Fruit fly (Drosophila melanogaster): Measurements from ENCODE around the gene ppk21.
A peak's percentile ranks its signal among the peaks of the same experiment; 100 is the strongest.

The ppk21 gene

dm6 chr3R:29625883-29626282 lies 38.7 kb upstream of the ppk21 start (continued):
- peak; percentile 58 for TF ChIP-seq CG11504 (tag; optimal IDR thresholded peaks at IDR 0.05)
- TF ChIP-seq nerfin-1 (tag; optimal IDR thresholded peaks at IDR 0.05), result peak; percentile 1
- TF ChIP-seq chinmo (GFP tag; IDR thresholded peaks at IDR 0.05; ENCODE audit: partially characterized antibody), result no peak
- TF ChIP-seq CoRest (tag; optimal IDR thresholded peaks at IDR 0.05), result peak; percentile 25
- peak; percentile 26; the same call in 1 of the 2 replicates for TF ChIP-seq CG14667 (GFP tag; IDR thresholded peaks at IDR 0.05)
- TF ChIP-seq tap (tag; optimal IDR thresholded peaks at IDR 0.05), result peak; percentile 21
- no peak for TF ChIP-seq gsb (GFP tag; IDR thresholded peaks at IDR 0.05)
- peak; percentile 0 for TF ChIP-seq nmo (GFP tag; optimal IDR thresholded peaks at IDR 0.05)
- TF ChIP-seq jing (GFP tag; optimal IDR thresholded peaks at IDR 0.05), result no peak
- TF ChIP-seq Rx (GFP tag; IDR thresholded peaks at IDR 0.05), result 0 out of 2 replicates have a peak, but pooled peaks have one; percentile 13
- TF ChIP-seq Fer2 (tag; optimal IDR thresholded peaks at IDR 0.05), result no peak
- peak; percentile 48; the same call in 1 of the 2 replicates for TF ChIP-seq slbo (GFP tag; IDR thresholded peaks at IDR 0.05)
- TF ChIP-seq CG6689 (GFP tag; IDR thresholded peaks at IDR 0.05), result peak; percentile 47; the same call in 1 of the 2 replicates
- TF ChIP-seq Meics (GFP tag; optimal IDR thresholded peaks at IDR 0.05), result peak; percentile 53
- no peak for TF ChIP-seq nerfin-2 (GFP tag; IDR thresholded peaks at IDR 0.05; ENCODE audit: partially characterized antibody)

- TF ChIP-seq CG12155 (GFP tag; optimal IDR thresholded peaks at IDR 0.05), result no peak
- TF ChIP-seq Elba2 (GFP tag; optimal IDR thresholded peaks at IDR 0.05), result no peak
- TF ChIP-seq Vsx1 (GFP tag; optimal IDR thresholded peaks at IDR 0.05), result no peak
- TF ChIP-seq trem (tag; optimal IDR thresholded peaks at IDR 0.05), result no peak
- TF ChIP-seq CG31224 (GFP tag; IDR thresholded peaks at IDR 0.05), result no peak
- peak; percentile 9 for TF ChIP-seq Asciz (GFP tag; optimal IDR thresholded peaks at IDR 0.05)
- TF ChIP-seq Abd-B (GFP tag; optimal IDR thresholded peaks at IDR 0.05), result no peak
- no peak for TF ChIP-seq Atf3 (GFP tag; optimal IDR thresholded peaks at IDR 0.05)
- no peak for TF ChIP-seq CG17186 (GFP tag; optimal IDR thresholded peaks at IDR 0.05)
- TF ChIP-seq CG4854 (GFP tag; optimal IDR thresholded peaks at IDR 0.05), result no peak
- TF ChIP-seq CG13894 (tag; optimal IDR thresholded peaks at IDR 0.05), result no peak
- TF ChIP-seq insv (GFP tag; optimal IDR thresholded peaks at IDR 0.05), result no peak
- no peak for TF ChIP-seq CG8290 (GFP tag; optimal IDR thresholded peaks at IDR 0.05)
- peak in 1 of 2 experiments; percentile 41 for TF ChIP-seq CG8290 (tag; optimal IDR thresholded peaks at IDR 0.05)
- TF ChIP-seq Bdp1 (GFP tag; optimal IDR thresholded peaks at IDR 0.05), result no peak
- TF ChIP-seq CG18476 (GFP tag; optimal IDR thresholded peaks at IDR 0.05), result no peak
- TF ChIP-seq nau (GFP tag; optimal IDR thresholded peaks at IDR 0.05), result no peak
- TF ChIP-seq Hr78 (GFP tag; optimal IDR thresholded peaks at IDR 0.05), result no peak
- no peak for TF ChIP-seq CG14050 (GFP tag; IDR thresholded peaks at IDR 0.05)
- peak; percentile 29; the same call in 1 of the 2 replicates for TF ChIP-seq E2f1 (GFP tag; IDR thresholded peaks at IDR 0.05)
- peak; percentile 35 for TF ChIP-seq Oli (tag; optimal IDR thresholded peaks at IDR 0.05)
- TF ChIP-seq ttk (GFP tag; IDR thresholded peaks at IDR 0.05), result peak; percentile 39; the same call in 1 of the 2 replicates
- peak; percentile 2 for TF ChIP-seq Mad (GFP tag; optimal IDR thresholded peaks at IDR 0.05)
- TF ChIP-seq slou (GFP tag; optimal IDR thresholded peaks at IDR 0.05), result no peak
- no peak for TF ChIP-seq pfk (GFP tag; optimal IDR thresholded peaks at IDR 0.05)
- peak; percentile 58; the same call in 1 of the 3 replicates for TF ChIP-seq ci (GFP tag; IDR thresholded peaks at IDR 0.05)
- TF ChIP-seq CG7928 (GFP tag; optimal IDR thresholded peaks at IDR 0.05), result no peak
- TF ChIP-seq CG15073 (GFP tag; optimal IDR thresholded peaks at IDR 0.05), result no peak
- TF ChIP-seq ssp (GFP tag; IDR thresholded peaks at IDR 0.05), result no peak; the same call in 1 of the 2 replicates
- TF ChIP-seq CG8765 (GFP tag; IDR thresholded peaks at IDR 0.05), result no peak
- TF ChIP-seq CG1647 (GFP tag; optimal IDR thresholded peaks at IDR 0.05), result no peak
- TF ChIP-seq CG33557 (GFP tag; optimal IDR thresholded peaks at IDR 0.05), result no peak
- no peak for TF ChIP-seq CG8359 (GFP tag; optimal IDR thresholded peaks at IDR 0.05; ENCODE audit: borderline replicate concordance)
- TF ChIP-seq btn (GFP tag; optimal IDR thresholded peaks at IDR 0.05), result no peak
- no peak for TF ChIP-seq lbe (GFP tag; optimal IDR thresholded peaks at IDR 0.05)
These were observed 13.1 kb upstream of the ppk21 start for dm6 chr3R:29651488-29651887.

Data from whole organism, embryonic.